Fruit fly (Drosophila melanogaster): Measurements from ENCODE around the gene Coq3.

Coq3 gene

dm6 chr2L:21108759-21109282, 49.6 kb downstream of the Coq3 start (continued):
- TF ChIP-seq HLH54F (GFP tag; optimal IDR thresholded peaks at IDR 0.05) (peak; percentile 5), ap (GFP tag; IDR thresholded peaks at IDR 0.05) (no peak), CG6791 (GFP tag; IDR thresholded peaks at IDR 0.05; ENCODE audit: partially characterized antibody) (no peak), HLHmδ (GFP tag; optimal IDR thresholded peaks at IDR 0.05) (no peak), row (GFP tag; IDR thresholded peaks at IDR 0.05) (peak; percentile 73), tup (GFP tag; optimal IDR thresholded peaks at IDR 0.05) (no peak), disco-r (GFP tag; optimal IDR thresholded peaks at IDR 0.05) (no peak), ERR (GFP tag; optimal IDR thresholded peaks at IDR 0.05) (no peak), sens (GFP tag) (peak; percentile 95), Deaf1 (tag; optimal IDR thresholded peaks at IDR 0.05) (peak; percentile 21), Drgx (GFP tag; IDR thresholded peaks at IDR 0.05) (no peak), pzg (GFP tag; optimal IDR thresholded peaks at IDR 0.05) (no peak), HLH3B (GFP tag; IDR thresholded peaks at IDR 0.05) (0 out of 2 replicates have a peak, but pooled peaks have one; percentile 44), Bteb2 (GFP tag; optimal IDR thresholded peaks at IDR 0.05) (peak; percentile 29), gcm (GFP tag; optimal IDR thresholded peaks at IDR 0.05) (peak; percentile 69), ssp (GFP tag; IDR thresholded peaks at IDR 0.05) (no peak), CG3838 (GFP tag; optimal IDR thresholded peaks at IDR 0.05) (peak; percentile 41), Spps (tag; optimal IDR thresholded peaks at IDR 0.05) (peak; percentile 37), CG12155 (GFP tag; optimal IDR thresholded peaks at IDR 0.05) (no peak), odd (GFP tag; optimal IDR thresholded peaks at IDR 0.05) (peak; percentile 28), cad (GFP tag; optimal IDR thresholded peaks at IDR 0.05) (no peak), fd96Cb (tag; optimal IDR thresholded peaks at IDR 0.05) (peak; percentile 38), exex (tag; optimal IDR thresholded peaks at IDR 0.05) (no peak), CG3995 (GFP tag; optimal IDR thresholded peaks at IDR 0.05) (no peak), pho (GFP tag; optimal IDR thresholded peaks at IDR 0.05) (no peak), CG10543 (GFP tag; optimal IDR thresholded peaks at IDR 0.05) (no peak), al (GFP tag; IDR thresholded peaks at IDR 0.05) (no peak), emc (GFP tag; optimal IDR thresholded peaks at IDR 0.05) (no peak), B-H2 (GFP tag; optimal IDR thresholded peaks at IDR 0.05) (no peak), lab (GFP tag; optimal IDR thresholded peaks at IDR 0.05) (peak; percentile 45), Eip74EF (GFP tag; optimal IDR thresholded peaks at IDR 0.05) (peak in 1 of 2 experiments; percentile 73), bcd (GFP tag; optimal IDR thresholded peaks at IDR 0.05) (peak; percentile 52), CG3065 (GFP tag; optimal IDR thresholded peaks at IDR 0.05) (peak; percentile 29), cwo (GFP tag; optimal IDR thresholded peaks at IDR 0.05) (no peak), Side (GFP tag; optimal IDR thresholded peaks at IDR 0.05) (peak; percentile 40), CG8281 (tag; optimal IDR thresholded peaks at IDR 0.05) (peak; percentile 7), CG6272 (GFP tag; IDR thresholded peaks at IDR 0.05) (no peak), sisA (GFP tag; IDR thresholded peaks at IDR 0.05) (no peak; the same call in 1 of the 2 replicates), Dip3 (GFP tag; optimal IDR thresholded peaks at IDR 0.05) (no peak), lov (optimal IDR thresholded peaks at IDR 0.05) (no peak), lov (GFP tag; IDR thresholded peaks at IDR 0.05) (peak; percentile 7; the same call in 1 of the 3 replicates), repo (GFP tag; optimal IDR thresholded peaks at IDR 0.05) (no peak), Sry-δ (GFP tag; optimal IDR thresholded peaks at IDR 0.05) (peak; percentile 10), pros (GFP tag; optimal IDR thresholded peaks at IDR 0.05) (no peak), Neu2 (GFP tag; optimal IDR thresholded peaks at IDR 0.05; ENCODE audit: borderline replicate concordance) (no peak), Lpt (GFP tag; optimal IDR thresholded peaks at IDR 0.05) (no peak), cas (GFP tag; IDR thresholded peaks at IDR 0.05) (no peak), Dll (GFP tag; IDR thresholded peaks at IDR 0.05; ENCODE audit: partially characterized antibody) (no peak), CG7745 (tag; optimal IDR thresholded peaks at IDR 0.05) (no peak), CG33557 (GFP tag; optimal IDR thresholded peaks at IDR 0.05) (peak; percentile 56), eyg (GFP tag; optimal IDR thresholded peaks at IDR 0.05) (peak; percentile 8)

Measured in whole organism, embryonic.